Fruit fly (Drosophila melanogaster) S2 (cell line): ENCODE measurements around the gene stv.

Experiments
- CG8478 ChIP-seq: fragments of >200 bp; optimal IDR thresholded peaks from 2 replicates; lab custom pipeline; 2018
- CTCF ChIP-seq, 2 experiments: fragments of >200 bp; optimal IDR thresholded peaks; 2 replicates each; lab custom pipeline; 2018

stv gene

dm6 chr3L:13474607-13475006 lies 2.7 kb upstream of the stv start, which contains the start of gene CG10089:
Gene CG10089, minus strand, starts transcription at chr3L:13474787.
- no peak for TF ChIP-seq CG8478 (lab: Kevin White, UChicago)
- TF ChIP-seq CTCF (optimal IDR thresholded peaks at IDR 0.05; lab: Kevin White, UChicago): no peak

- TF ChIP-seq CG8478 (lab: Kevin White, UChicago): no peak
- TF ChIP-seq CTCF (optimal IDR thresholded peaks at IDR 0.05; lab: Kevin White, UChicago): no peak
Observed at dm6 chr3L:13476070-13476469, 1.3 kb upstream of the stv start.

- no peak for TF ChIP-seq CG8478 (lab: Kevin White, UChicago)
- TF ChIP-seq CTCF (optimal IDR thresholded peaks at IDR 0.05; lab: Kevin White, UChicago): no peak
Observed at dm6 chr3L:13476566-13477452, 532 bp upstream of the stv start.

DNA sequence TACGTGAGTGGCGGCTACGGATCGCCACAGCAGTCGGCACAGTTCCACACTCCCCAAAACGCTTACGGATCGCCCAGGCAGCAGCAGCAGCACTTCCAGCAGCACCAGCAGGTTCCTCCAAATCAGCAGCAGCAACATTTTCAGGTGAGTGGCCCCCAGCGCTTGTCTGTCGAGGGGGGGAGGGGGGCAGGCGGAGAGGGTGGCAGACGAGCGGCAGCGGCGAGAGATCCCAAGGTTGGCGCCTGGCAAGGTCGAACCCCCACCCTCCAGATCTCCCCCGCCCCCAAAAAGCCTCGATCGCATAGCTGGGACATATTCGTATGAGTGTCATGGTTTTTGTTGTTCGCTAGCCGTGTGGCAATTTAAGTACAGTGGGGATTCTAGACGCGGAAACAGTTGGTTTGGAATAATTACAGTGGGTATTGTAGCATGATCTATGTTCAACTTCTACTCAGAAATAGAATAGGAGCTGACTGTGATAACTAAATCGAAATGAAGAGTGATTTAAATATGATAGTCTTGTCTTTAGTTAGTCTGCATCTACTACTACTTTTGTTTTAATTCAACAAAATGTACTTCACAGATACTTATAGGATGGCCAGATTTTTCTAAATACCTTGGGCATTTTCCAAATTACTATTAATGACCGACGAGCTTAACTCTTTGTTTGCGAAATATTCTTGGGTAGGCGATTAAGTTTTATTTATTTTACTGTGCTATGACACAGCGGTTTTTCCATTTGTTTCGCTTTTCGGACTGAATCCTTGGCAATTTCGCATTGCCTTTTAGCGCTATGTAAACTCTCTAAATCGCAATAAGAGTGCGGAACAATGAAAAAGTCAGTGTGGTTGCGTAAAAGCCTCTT lies 1.2 kb downstream of the stv start:
- no peak for TF ChIP-seq CTCF (optimal IDR thresholded peaks at IDR 0.05; lab: Kevin White, UChicago)
- TF ChIP-seq CG8478 (lab: Kevin White, UChicago): no peak

- TF ChIP-seq CTCF (optimal IDR thresholded peaks at IDR 0.05; lab: Kevin White, UChicago) (no peak), CG8478 (lab: Kevin White, UChicago) (no peak)
Observed at dm6 chr3L:13479204-13479600, 1.9 kb downstream of the stv start.

DNA sequence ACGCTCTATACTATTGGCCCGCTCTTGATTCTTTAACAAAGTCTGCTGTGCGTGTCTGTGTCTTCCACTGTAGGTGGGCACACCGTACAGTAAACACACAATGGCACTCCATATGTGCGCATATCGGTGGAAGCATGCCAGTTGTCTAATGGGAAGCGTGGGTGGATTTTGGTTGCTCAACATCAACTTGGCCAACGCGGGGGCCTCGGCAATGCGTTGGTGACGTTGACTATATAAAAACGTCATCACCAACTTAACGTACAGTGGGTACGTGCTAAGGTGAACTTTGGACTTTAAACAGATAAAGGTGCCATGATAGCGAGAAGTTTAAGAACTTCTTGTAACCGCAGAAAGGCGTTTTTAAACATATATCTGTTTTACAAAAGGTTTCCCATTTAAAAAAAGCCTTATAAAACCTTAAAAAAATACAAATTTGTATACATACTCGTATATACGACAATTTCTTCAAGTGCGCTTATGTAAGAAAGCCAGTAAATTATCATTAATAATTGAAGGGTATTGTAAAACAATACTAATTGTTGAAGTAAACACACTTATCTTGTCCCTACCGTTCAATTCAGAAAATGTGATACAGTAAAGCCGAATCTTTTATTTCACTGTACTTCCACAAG lies 2.4 kb downstream of the stv start:
- no peak for TF ChIP-seq CTCF (optimal IDR thresholded peaks at IDR 0.05; lab: Kevin White, UChicago)
- TF ChIP-seq CG8478 (lab: Kevin White, UChicago): no peak

- TF ChIP-seq CTCF (optimal IDR thresholded peaks at IDR 0.05; lab: Kevin White, UChicago): no peak
- TF ChIP-seq CG8478 (lab: Kevin White, UChicago): no peak
Observed at dm6 chr3L:13480241-13480627, 2.9 kb downstream of the stv start.

dm6 chr3L:13486041-13486859 lies 8.9 kb downstream of the stv start, which contains the start of the genes Abp1 and Tgi:
Gene Abp1, minus strand, starts transcription at chr3L:13486280.
Gene Tgi, plus strand, starts transcription at chr3L:13486797.
- no peak for TF ChIP-seq CG8478 (lab: Kevin White, UChicago)
- TF ChIP-seq CTCF (optimal IDR thresholded peaks at IDR 0.05; lab: Kevin White, UChicago): peak; percentile 58 to 59

dm6 chr3L:13486860-13487404 lies 9.6 kb downstream of the stv start:
- TF ChIP-seq CTCF (optimal IDR thresholded peaks at IDR 0.05; lab: Kevin White, UChicago) (no peak), CG8478 (lab: Kevin White, UChicago) (no peak)

DNA sequence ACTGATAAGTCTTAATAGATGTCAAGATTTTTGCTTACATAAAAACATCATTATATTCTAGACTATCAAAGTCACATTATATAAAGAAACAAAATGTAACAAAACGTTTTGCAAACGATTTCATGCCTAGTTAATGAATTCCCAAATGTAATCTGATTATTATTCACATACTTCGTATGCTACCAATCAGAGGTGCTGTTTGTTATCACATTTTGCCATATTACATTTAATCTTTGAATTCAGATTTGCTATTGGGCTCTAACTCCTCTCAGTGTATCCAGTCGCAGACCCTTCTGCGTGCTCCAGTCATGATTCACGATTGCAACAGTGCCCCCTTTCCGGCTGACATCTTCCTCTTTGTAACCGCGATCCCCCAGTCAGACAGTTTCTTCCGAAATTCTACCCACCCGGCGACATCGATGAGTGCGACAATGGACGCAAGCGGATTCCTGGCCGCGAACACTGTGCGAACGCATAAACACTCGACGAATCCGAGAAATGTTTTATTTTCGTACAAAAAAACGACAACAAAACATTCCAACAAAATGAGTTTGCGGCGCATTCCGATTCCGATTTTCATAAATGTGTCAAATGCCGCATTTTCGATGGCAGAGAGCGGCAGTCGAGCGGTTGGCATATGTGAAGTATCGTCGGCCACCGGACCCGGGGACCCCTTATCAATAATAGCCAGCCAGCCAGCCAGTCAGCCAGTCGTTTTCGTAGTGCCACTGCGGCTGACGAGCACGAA lies 11.0 kb downstream of the stv start:
- TF ChIP-seq CTCF (optimal IDR thresholded peaks at IDR 0.05; lab: Kevin White, UChicago): no peak

- TF ChIP-seq CG8478 (lab: Kevin White, UChicago) (no peak), CTCF (optimal IDR thresholded peaks at IDR 0.05; lab: Kevin White, UChicago) (no peak)
Observed at dm6 chr3L:13489193-13489752, 11.9 kb downstream of the stv start.

DNA sequence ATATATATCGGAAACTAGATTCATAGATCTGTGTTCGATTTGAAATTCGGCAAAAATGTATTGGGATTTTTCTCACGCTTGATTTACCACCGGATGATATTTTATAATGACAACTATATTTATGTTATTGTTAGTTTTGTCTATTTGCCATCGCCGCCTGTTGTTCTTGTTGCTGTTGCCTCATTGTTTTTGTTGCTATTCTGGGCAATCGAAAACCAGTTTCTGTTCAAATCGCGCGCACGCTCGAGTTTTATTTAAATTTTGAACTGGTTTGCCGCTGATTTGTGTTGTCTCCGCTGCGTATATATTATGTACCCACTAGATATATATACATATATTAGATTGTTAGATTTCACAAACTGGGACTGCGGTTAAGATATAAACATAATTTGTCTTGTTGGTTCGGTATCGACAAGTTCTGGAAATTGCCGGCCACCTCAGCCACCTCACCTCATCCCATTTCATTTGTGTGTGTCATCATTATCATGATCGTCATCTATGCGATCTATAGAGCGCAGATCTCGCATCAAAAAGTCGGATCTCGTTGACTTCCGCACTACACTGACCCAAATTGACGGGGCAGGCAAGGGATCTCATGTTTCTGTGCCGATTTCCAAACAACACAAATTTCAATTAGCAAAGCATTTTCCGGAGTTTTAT lies 13.5 kb downstream of the stv start:
- TF ChIP-seq CG8478 (lab: Kevin White, UChicago): no peak
- TF ChIP-seq CTCF (optimal IDR thresholded peaks at IDR 0.05; lab: Kevin White, UChicago): no peak
